Fruit fly (Drosophila melanogaster): ENCODE results near the gene PDCD-5.

PDCD-5 gene

dm6 chr3L:16181330-16181830 lies 50.5 kb downstream of the PDCD-5 start:
- TF ChIP-seq CG8301 (tag; optimal IDR thresholded peaks at IDR 0.05) (peak; percentile 70), CG17806 (tag; optimal IDR thresholded peaks at IDR 0.05) (peak; percentile 87), CG34367 (tag; optimal IDR thresholded peaks at IDR 0.05) (peak; percentile 57), CG32121 (GFP tag; IDR thresholded peaks at IDR 0.05) (no peak; the same call in 1 of the 2 replicates), D1 (tag; optimal IDR thresholded peaks at IDR 0.05) (peak; percentile 94), Pif1B (GFP tag; optimal IDR thresholded peaks at IDR 0.05) (peak; percentile 52), CG4496 (GFP tag; IDR thresholded peaks at IDR 0.05) (no peak; the same call in 2 of the 3 replicates), CG9948 (tag; optimal IDR thresholded peaks at IDR 0.05) (peak; percentile 89), Snoo (tag; optimal IDR thresholded peaks at IDR 0.05) (peak; percentile 88), rn (GFP tag; IDR thresholded peaks at IDR 0.05) (peak; percentile 41; the same call in 1 of the 2 replicates), CG15710 (tag; optimal IDR thresholded peaks at IDR 0.05) (peak; percentile 75), CG12605 (GFP tag; IDR thresholded peaks at IDR 0.05) (peak; percentile 41; the same call in 1 of the 2 replicates), CG13204 (GFP tag; optimal IDR thresholded peaks at IDR 0.05) (peak; percentile 92), gl (tag; optimal IDR thresholded peaks at IDR 0.05) (peak; percentile 55), Pif1A (GFP tag; optimal IDR thresholded peaks at IDR 0.05) (peak; percentile 57), fd96Ca (GFP tag; IDR thresholded peaks at IDR 0.05) (peak; percentile 52; the same call in 1 of the 3 replicates), Ets98B (GFP tag; IDR thresholded peaks at IDR 0.05) (peak; percentile 73), CG8159 (tag; optimal IDR thresholded peaks at IDR 0.05) (peak; percentile 87), CG14655 (GFP tag; optimal IDR thresholded peaks at IDR 0.05) (peak; percentile 85), EcR (GFP tag; optimal IDR thresholded peaks at IDR 0.05) (peak; percentile 15), CG10348 (GFP tag; IDR thresholded peaks at IDR 0.05) (no peak)

Measured in whole organism, pupa.